Worm (Caenorhabditis elegans): Measurements from ENCODE around the gene pmt-1.

Gene pmt-1

DNA sequence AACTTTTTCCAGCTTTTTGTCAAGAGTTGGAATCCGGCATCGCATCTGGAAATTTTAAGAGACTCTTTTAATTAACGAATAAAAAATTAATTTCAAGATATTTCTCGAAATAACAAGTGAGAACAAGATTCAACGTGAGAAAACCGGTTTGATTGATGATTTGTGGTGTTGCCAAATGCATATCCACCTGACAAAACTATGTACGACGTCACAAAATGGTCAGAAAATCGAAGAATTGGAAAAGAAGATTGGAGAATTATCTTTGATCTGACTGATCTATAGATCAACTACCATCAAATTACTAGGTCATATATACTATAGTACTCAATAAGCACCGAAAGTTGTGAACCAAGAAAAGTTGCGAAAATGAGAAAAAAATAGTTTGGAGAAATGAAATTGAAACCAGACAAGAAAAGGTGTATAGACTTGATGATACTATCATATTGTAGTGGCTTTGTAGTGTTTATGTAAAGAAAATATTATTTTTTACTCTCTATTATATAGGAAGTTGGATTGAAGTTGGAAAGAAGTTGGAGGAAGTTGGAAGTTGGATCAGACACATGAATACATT lies 35.4 kb downstream of the pmt-1 start, which contains the start of gene ptr-6:
Gene ptr-6 (minus strand): TSS at position 47 of the 571 bp plus-strand sequence.
- TF ChIP-seq rnt-1 (tag; optimal IDR thresholded peaks at IDR 0.05) (no peak), ztf-11 (tag; optimal IDR thresholded peaks at IDR 0.05) (no peak), grh-1 (GFP tag; IDR thresholded peaks at IDR 0.05) (peak; percentile 84), mep-1 (tag; optimal IDR thresholded peaks at IDR 0.05) (no peak), nhr-11 (tag; optimal IDR thresholded peaks at IDR 0.05) (no peak), nhr-85 (tag) (peak; percentile 96), efl-1 (optimal IDR thresholded peaks at IDR 0.05) (no peak), efl-1 (GFP tag; optimal IDR thresholded peaks at IDR 0.05 in 1 of 2) (no peak), lsy-2 (tag; optimal IDR thresholded peaks at IDR 0.05) (peak in 1 of 2 experiments; percentile 42), fkh-4 (tag; optimal IDR thresholded peaks at IDR 0.05; ENCODE audit: borderline replicate concordance) (no peak), unc-86 (tag; optimal IDR thresholded peaks at IDR 0.05) (no peak), nhr-237 (tag; optimal IDR thresholded peaks at IDR 0.05) (no peak), pag-3 (tag; optimal IDR thresholded peaks at IDR 0.05; ENCODE audit: borderline replicate concordance, insufficient read depth) (no peak), nhr-47 (tag; optimal IDR thresholded peaks at IDR 0.05) (no peak), dpl-1 (GFP tag; optimal IDR thresholded peaks at IDR 0.05) (no peak), lin-13 (GFP tag; optimal IDR thresholded peaks at IDR 0.05) (no peak), ces-1 (GFP tag; optimal IDR thresholded peaks at IDR 0.05) (no peak), egl-13 (tag; optimal IDR thresholded peaks at IDR 0.05) (no peak), hlh-17 (GFP tag; optimal IDR thresholded peaks at IDR 0.05; ENCODE audit: borderline replicate concordance) (no peak), sptf-1 (tag; optimal IDR thresholded peaks at IDR 0.05) (no peak), vab-15 (tag; optimal IDR thresholded peaks at IDR 0.05) (no peak), fkh-10 (GFP tag; optimal IDR thresholded peaks at IDR 0.05) (no peak), mab-9 (GFP tag; IDR thresholded peaks at IDR 0.05) (no peak), nhr-20 (tag; optimal IDR thresholded peaks at IDR 0.05) (peak; percentile 61), tlp-1 (tag; optimal IDR thresholded peaks at IDR 0.05) (no peak), nhr-12 (tag; optimal IDR thresholded peaks at IDR 0.05) (no peak), sox-4 (tag; optimal IDR thresholded peaks at IDR 0.05) (no peak), nhr-90 (tag; optimal IDR thresholded peaks at IDR 0.05; ENCODE audit: poor library complexity) (peak; percentile 36), nhr-19 (GFP tag; conservative IDR thresholded peaks at IDR 0.05) (peak; percentile 19; the same call in 1 of the 2 replicates), ceh-63 (GFP tag; optimal IDR thresholded peaks at IDR 0.05) (no peak), aly-2 (tag; optimal IDR thresholded peaks at IDR 0.05) (no peak), C04F5.9 (tag; optimal IDR thresholded peaks at IDR 0.05) (no peak), fos-1 (tag; optimal IDR thresholded peaks at IDR 0.05) (no peak), xbp-1 (tag; optimal IDR thresholded peaks at IDR 0.05) (no peak), nhr-71 (tag; optimal IDR thresholded peaks at IDR 0.05) (peak; percentile 46), zag-1 (tag; optimal IDR thresholded peaks at IDR 0.05) (no peak), dsc-1 (tag; optimal IDR thresholded peaks at IDR 0.05) (no peak), blmp-1 (tag; optimal IDR thresholded peaks at IDR 0.05) (peak; percentile 69), tbx-2 (tag; optimal IDR thresholded peaks at IDR 0.05) (peak; percentile 1), sup-37 (GFP tag; optimal IDR thresholded peaks at IDR 0.05) (no peak), nhr-28 (tag; optimal IDR thresholded peaks at IDR 0.05) (no peak), lin-35 (GFP tag; optimal IDR thresholded peaks at IDR 0.05) (peak in 1 of 2 experiments; percentile 43), Y116A8C.19 (tag; optimal IDR thresholded peaks at IDR 0.05; ENCODE audit: borderline replicate concordance) (no peak), elt-2 (tag; optimal IDR thresholded peaks at IDR 0.05) (no peak), lin-15B (tag; optimal IDR thresholded peaks at IDR 0.05) (no peak), C16A3.4 (tag; optimal IDR thresholded peaks at IDR 0.05) (no peak), nhr-77 (tag; optimal IDR thresholded peaks at IDR 0.05) (no peak), pqm-1 (tag; optimal IDR thresholded peaks at IDR 0.05) (no peak), hpl-2 (GFP tag; optimal IDR thresholded peaks at IDR 0.05) (no peak), efl-3 (GFP tag; optimal IDR thresholded peaks at IDR 0.05) (no peak), swsn-7 (tag; optimal IDR thresholded peaks at IDR 0.05) (no peak), C34B4.2 (tag; optimal IDR thresholded peaks at IDR 0.05) (no peak), pax-3 (tag; optimal IDR thresholded peaks at IDR 0.05) (no peak)

Data from whole organism, L1 larva.